Fruit fly (Drosophila melanogaster): Measurements from ENCODE around the gene GATAd.

The GATAd gene

dm6 chr2L:10364229-10364628 is 30.7 kb downstream of the GATAd start, which contains the start of gene lft (continued):
- TF ChIP-seq ssp (GFP tag; IDR thresholded peaks at IDR 0.05) (no peak), CG1603 (tag; optimal IDR thresholded peaks at IDR 0.05) (peak; percentile 51), CG12236 (GFP tag; optimal IDR thresholded peaks at IDR 0.05) (no peak), CG14441 (GFP tag; IDR thresholded peaks at IDR 0.05) (no peak), CG12942 (GFP tag; optimal IDR thresholded peaks at IDR 0.05) (no peak), CG13775 (GFP tag; optimal IDR thresholded peaks at IDR 0.05) (no peak), Blimp-1 (GFP tag; optimal IDR thresholded peaks at IDR 0.05) (no peak), CG31388 (GFP tag; optimal IDR thresholded peaks at IDR 0.05) (no peak), kay (GFP tag; optimal IDR thresholded peaks at IDR 0.05) (no peak), Sry-δ (GFP tag; optimal IDR thresholded peaks at IDR 0.05) (peak; percentile 36), CG1024 (GFP tag; IDR thresholded peaks at IDR 0.05) (no peak), Kr (GFP tag; optimal IDR thresholded peaks at IDR 0.05) (no peak), Poxn (GFP tag; IDR thresholded peaks at IDR 0.05) (no peak), trem (tag; optimal IDR thresholded peaks at IDR 0.05) (peak; percentile 42), stwl (tag; optimal IDR thresholded peaks at IDR 0.05) (peak; percentile 7), sug (tag; optimal IDR thresholded peaks at IDR 0.05) (no peak), gsb (GFP tag; IDR thresholded peaks at IDR 0.05) (no peak), CG4404 (GFP tag; IDR thresholded peaks at IDR 0.05) (no peak), NK7.1 (GFP tag; optimal IDR thresholded peaks at IDR 0.05) (no peak), cwo (GFP tag; optimal IDR thresholded peaks at IDR 0.05) (no peak), CG4617 (GFP tag; optimal IDR thresholded peaks at IDR 0.05; ENCODE audit: borderline replicate concordance) (peak; percentile 8), CoRest (tag; optimal IDR thresholded peaks at IDR 0.05) (peak; percentile 8), CG4854 (GFP tag; optimal IDR thresholded peaks at IDR 0.05) (no peak), Xrp1 (GFP tag; IDR thresholded peaks at IDR 0.05) (no peak), CG9215 (GFP tag; IDR thresholded peaks at IDR 0.05) (no peak), CG2120 (GFP tag; optimal IDR thresholded peaks at IDR 0.05) (no peak), CG7963 (GFP tag; IDR thresholded peaks at IDR 0.05; ENCODE audit: partially characterized antibody) (no peak), Hand (GFP tag; optimal IDR thresholded peaks at IDR 0.05) (no peak), CG8281 (tag; optimal IDR thresholded peaks at IDR 0.05) (no peak), vfl (GFP tag; optimal IDR thresholded peaks at IDR 0.05) (no peak), CG17802 (tag; optimal IDR thresholded peaks at IDR 0.05) (no peak), YL-1 (GFP tag; optimal IDR thresholded peaks at IDR 0.05) (peak; percentile 32), CG42726 (GFP tag; IDR thresholded peaks at IDR 0.05; ENCODE audit: partially characterized antibody) (no peak), CG34376 (GFP tag; optimal IDR thresholded peaks at IDR 0.05) (no peak), CG8924 (tag; optimal IDR thresholded peaks at IDR 0.05) (peak; percentile 31), nom (GFP tag; optimal IDR thresholded peaks at IDR 0.05) (peak; percentile 2), CG6272 (GFP tag; IDR thresholded peaks at IDR 0.05) (no peak), z (GFP tag; IDR thresholded peaks at IDR 0.05) (no peak), jing (GFP tag; optimal IDR thresholded peaks at IDR 0.05) (no peak), Fer2 (tag; optimal IDR thresholded peaks at IDR 0.05) (no peak), CG14050 (GFP tag; IDR thresholded peaks at IDR 0.05) (no peak), Deaf1 (tag; optimal IDR thresholded peaks at IDR 0.05) (no peak), CG2199 (GFP tag; IDR thresholded peaks at IDR 0.05) (0 out of 3 replicates have a peak, but pooled peaks have one; percentile 45), CG4328 (GFP tag; optimal IDR thresholded peaks at IDR 0.05) (no peak), CG3838 (GFP tag; optimal IDR thresholded peaks at IDR 0.05) (no peak), ac (GFP tag; optimal IDR thresholded peaks at IDR 0.05) (no peak), salm (tag; optimal IDR thresholded peaks at IDR 0.05) (no peak), HLH3B (GFP tag; IDR thresholded peaks at IDR 0.05) (no peak), CG15073 (GFP tag; optimal IDR thresholded peaks at IDR 0.05) (no peak), CG7786 (GFP tag; optimal IDR thresholded peaks at IDR 0.05) (no peak), CG2116 (GFP tag; optimal IDR thresholded peaks at IDR 0.05) (peak; percentile 16), CG12299 (tag; optimal IDR thresholded peaks at IDR 0.05) (no peak)

Data from whole organism, embryonic.